Worm (Caenorhabditis elegans): ENCODE data around the gene dhs-21.

Gene dhs-21

DNA sequence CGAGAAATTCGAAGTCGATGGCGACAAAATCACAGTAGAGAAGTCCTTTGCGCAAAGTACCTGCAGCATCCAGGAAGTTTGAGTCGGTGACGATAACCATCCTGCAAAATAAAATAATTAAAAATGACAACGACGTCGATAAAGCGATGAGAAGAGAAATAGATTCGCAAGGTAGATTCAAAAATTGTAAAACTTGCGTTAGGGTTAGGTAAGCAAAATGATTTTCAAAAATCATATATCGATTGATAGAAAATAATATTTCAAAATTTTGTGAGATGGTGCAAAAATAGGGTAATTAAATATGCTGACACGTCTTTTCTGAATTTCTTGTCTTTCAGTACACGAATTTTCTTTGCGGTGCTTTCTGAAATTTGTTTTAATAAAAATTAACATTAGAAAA is 38.3 kb downstream of the dhs-21 start, which contains the start of gene parn-1:
parn-1 (minus strand) TSS at position 101 of the 400 bp plus-strand sequence.
- TF ChIP-seq nhr-76 (tag; optimal IDR thresholded peaks at IDR 0.05) (no peak), elt-2 (tag; optimal IDR thresholded peaks at IDR 0.05) (no peak), mab-9 (GFP tag; IDR thresholded peaks at IDR 0.05) (no peak), nhr-19 (GFP tag; conservative IDR thresholded peaks at IDR 0.05) (no peak), fkh-8 (tag; optimal IDR thresholded peaks at IDR 0.05) (no peak), grh-1 (GFP tag; IDR thresholded peaks at IDR 0.05) (no peak), vab-15 (tag; optimal IDR thresholded peaks at IDR 0.05) (no peak), nhr-85 (tag) (no peak)

ce11 chrV:12683205-12683604 is 50.2 kb downstream of the dhs-21 start:
- TF ChIP-seq nhr-90 (tag; optimal IDR thresholded peaks at IDR 0.05; ENCODE audit: poor library complexity) (peak; percentile 7), nhr-20 (tag; optimal IDR thresholded peaks at IDR 0.05) (peak; percentile 15), hlh-17 (GFP tag; optimal IDR thresholded peaks at IDR 0.05; ENCODE audit: borderline replicate concordance) (no peak)
